Fruit fly (Drosophila melanogaster): Measurements from ENCODE around the gene CG44141.

DNA sequence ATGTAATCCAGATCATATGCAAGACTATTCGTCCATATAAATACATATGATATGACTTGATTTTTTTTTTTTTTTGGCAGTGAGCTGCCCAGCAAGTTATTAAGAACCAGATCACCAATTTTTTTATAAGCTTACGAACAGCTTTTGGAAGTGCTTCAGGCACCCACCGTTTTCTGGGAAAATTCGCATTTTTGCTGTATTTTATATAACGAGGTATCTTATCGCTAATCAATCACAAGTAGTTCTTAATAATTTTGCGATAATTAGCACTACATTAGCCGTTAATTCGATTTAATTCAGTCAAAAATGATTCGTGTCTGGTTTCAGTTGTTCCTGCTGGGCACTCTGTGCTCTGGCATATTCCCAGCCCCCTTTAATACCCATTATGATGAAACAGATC, 30.9 kb downstream of the CG44141 start, which contains the start of gene CG7631:
- TF ChIP-seq Myc (optimal IDR thresholded peaks at IDR 0.05) = no peak
- TF ChIP-seq h (optimal IDR thresholded peaks at IDR 0.05) = no peak
- no peak for TF ChIP-seq Sin3A (optimal IDR thresholded peaks at IDR 0.05)
- TF ChIP-seq psq (optimal IDR thresholded peaks at IDR 0.05) = no peak
- TF ChIP-seq insv (optimal IDR thresholded peaks at IDR 0.05) = no peak
